Worm (Caenorhabditis elegans) whole organism, L4/young adult: ENCODE measurements around the gene C06E2.5.

Experiments
- W03F9.2 ChIP-seq: fragments of 150-350 bp; optimal IDR thresholded peaks from 2 replicates; lab custom pipeline; 2014; ENCODE audit warnings: missing biosample characterization, missing genetic modification characterization
- dao-5 ChIP-seq: sonication (generic microtip); optimal IDR thresholded peaks from 2 replicates; lab custom pipeline; 2016; ENCODE audit warnings: missing genotype, missing genetic modification characterization, moderate library complexity, missing compliant biosample characterization
- him-1 ChIP-seq: sonication (generic microtip); optimal IDR thresholded peaks from 2 replicates; lab custom pipeline; 2016; ENCODE audit warnings: missing genotype, missing genetic modification reagents, missing genetic modification characterization, missing compliant biosample characterization

Gene C06E2.5

ce11 chrX:8859538-8859937 is 1.8 kb upstream of the C06E2.5 start:
- TF ChIP-seq him-1 (tag; lab: Kevin White, UChicago) (no peak), W03F9.2 (tag; lab: Kevin White, UChicago) (no peak), dao-5 (tag; lab: Kevin White, UChicago) (no peak)

DNA sequence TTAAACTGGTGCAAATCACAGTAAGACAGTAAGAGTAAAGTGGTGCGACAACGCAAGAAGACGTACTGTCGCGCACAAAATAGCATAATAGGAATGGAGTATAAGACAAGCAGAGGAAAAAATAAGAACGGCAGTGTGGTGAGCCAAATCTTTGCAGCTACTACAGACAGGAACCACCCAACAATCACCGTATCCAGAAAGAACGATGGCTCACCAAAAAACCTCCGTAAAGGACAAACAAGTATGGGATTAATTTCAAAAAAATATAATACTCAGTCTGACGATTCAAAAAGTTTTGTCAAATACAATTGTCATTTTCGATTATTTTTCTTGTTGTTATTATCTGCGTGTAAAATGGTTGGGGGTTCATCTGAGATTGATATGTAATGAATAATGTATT is 3.3 kb downstream of the C06E2.5 start:
- TF ChIP-seq dao-5 (tag; lab: Kevin White, UChicago) (no peak), him-1 (tag; lab: Kevin White, UChicago) (no peak), W03F9.2 (tag; lab: Kevin White, UChicago) (no peak)

- TF ChIP-seq him-1 (tag; lab: Kevin White, UChicago) (no peak), dao-5 (tag; lab: Kevin White, UChicago) (no peak), W03F9.2 (tag; lab: Kevin White, UChicago) (no peak)
Observed at ce11 chrX:8853524-8853923, 4.2 kb downstream of the C06E2.5 start, which contains the start of gene sprp-4. Gene sprp-4, minus strand, starts transcription at chrX:8853624.

ce11 chrX:8846447-8847237 is 11.1 kb downstream of the C06E2.5 start, which contains the start of gene C28G1.10:
Gene C28G1.10, plus strand, starts transcription at chrX:8847122.
- no peak for TF ChIP-seq him-1 (tag; lab: Kevin White, UChicago)
- no peak for TF ChIP-seq dao-5 (tag; lab: Kevin White, UChicago)
- no peak for TF ChIP-seq W03F9.2 (tag; lab: Kevin White, UChicago)

DNA sequence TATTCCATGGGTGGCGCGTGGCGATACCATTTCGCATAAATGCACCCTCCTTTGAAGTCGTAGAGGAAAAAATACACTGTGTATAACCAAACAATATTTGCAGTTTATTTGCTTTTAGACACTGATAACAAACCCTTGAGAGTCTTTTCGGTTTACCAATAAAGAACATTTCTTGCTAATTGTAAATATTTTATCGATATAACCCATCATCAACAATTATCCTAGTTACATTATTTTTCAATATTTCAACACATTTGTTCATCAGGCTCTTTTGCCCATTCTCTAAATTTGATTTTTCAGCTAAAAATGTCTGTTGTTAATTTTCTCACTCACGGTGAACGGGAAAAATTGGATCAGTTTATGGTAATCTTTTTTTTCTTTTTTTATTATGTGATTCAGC is 13.8 kb downstream of the C06E2.5 start, which contains the start of gene ubc-23:
Gene ubc-23 (plus strand): TSS at position 301 of the 400 bp plus-strand sequence.
- TF ChIP-seq W03F9.2 (tag; lab: Kevin White, UChicago), result no peak
- TF ChIP-seq him-1 (tag; lab: Kevin White, UChicago), result no peak
- TF ChIP-seq dao-5 (tag; lab: Kevin White, UChicago), result no peak

DNA sequence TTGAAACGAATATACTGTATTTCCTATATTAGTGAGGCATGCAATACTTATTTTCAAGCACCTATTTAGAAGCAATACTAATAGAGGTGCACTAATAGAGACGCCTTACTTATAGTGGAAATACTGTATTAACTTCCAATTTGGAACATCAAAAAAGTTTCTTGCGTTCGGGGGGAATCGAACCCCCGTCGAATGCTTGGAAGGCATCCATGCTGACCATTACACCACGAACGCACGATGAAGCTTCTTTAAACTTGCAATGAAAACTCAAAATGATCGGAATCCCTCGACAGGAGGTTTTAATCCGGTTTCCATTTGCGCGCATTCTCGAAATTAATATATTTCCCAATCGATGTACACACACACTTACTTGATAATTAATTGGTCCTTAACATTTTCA is 19.6 kb downstream of the C06E2.5 start:
- TF ChIP-seq W03F9.2 (tag; lab: Kevin White, UChicago), result no peak
- peak; percentile 49 for TF ChIP-seq dao-5 (tag; lab: Kevin White, UChicago)

DNA sequence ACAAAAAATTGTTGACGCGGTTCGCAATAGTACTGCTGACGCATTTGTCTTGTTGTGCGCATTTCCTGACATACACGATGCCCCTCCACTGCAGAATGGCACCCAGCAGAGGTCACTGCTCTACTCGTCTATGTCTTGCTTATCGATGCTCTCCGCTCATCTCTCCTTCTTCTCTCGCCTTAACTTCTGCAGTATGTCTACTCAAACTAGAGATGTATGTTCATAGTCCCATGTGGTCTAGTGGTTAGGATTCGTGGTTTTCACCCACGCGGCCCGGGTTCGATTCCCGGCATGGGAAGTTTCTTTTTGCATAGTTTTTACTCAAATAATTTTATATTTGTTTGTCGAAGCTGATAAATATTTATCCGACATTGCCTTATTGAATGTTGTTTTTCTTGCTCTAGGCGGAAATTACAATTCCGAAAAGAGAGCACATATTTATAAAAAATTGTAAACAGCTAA is 21.8 kb downstream of the C06E2.5 start, which contains the start of gene C28G1.2:
Gene C28G1.2 (plus strand): TSS at position 130 of the 462 bp plus-strand sequence.
- TF ChIP-seq him-1 (tag; lab: Kevin White, UChicago), result peak; percentile 93
- peak; percentile 92 for TF ChIP-seq dao-5 (tag; lab: Kevin White, UChicago)
- peak; percentile 50 for TF ChIP-seq W03F9.2 (tag; lab: Kevin White, UChicago)

ce11 chrX:8835405-8835804 is 22.3 kb downstream of the C06E2.5 start, which contains the start of gene sec-15:
Gene sec-15, minus strand, starts transcription at chrX:8835715.
- TF ChIP-seq him-1 (tag; lab: Kevin White, UChicago), result no peak
- TF ChIP-seq dao-5 (tag; lab: Kevin White, UChicago), result no peak
- TF ChIP-seq W03F9.2 (tag; lab: Kevin White, UChicago), result no peak

DNA sequence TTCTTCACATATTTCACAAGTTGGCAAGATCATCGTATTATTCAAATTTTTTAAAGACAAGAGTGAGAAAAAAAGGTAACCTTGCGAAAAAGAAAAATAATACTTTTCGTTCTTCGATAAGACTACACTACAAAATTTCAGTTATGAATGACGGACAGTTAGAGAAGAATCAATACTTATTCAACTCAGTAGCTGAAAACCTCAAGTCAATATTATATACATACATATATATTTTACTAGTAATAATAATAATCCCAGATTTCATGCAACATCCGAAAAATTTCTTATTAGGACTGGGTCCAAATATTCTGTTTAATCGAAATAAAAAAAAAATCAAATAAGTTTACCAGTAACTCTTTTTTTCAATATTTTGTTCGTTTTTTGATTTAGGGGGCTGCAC is 26.6 kb downstream of the C06E2.5 start, which contains the start of gene C28G1.6:
Gene C28G1.6 (minus strand): TSS at position 101 of the 400 bp plus-strand sequence.
- TF ChIP-seq him-1 (tag; lab: Kevin White, UChicago) (no peak), W03F9.2 (tag; lab: Kevin White, UChicago) (no peak), dao-5 (tag; lab: Kevin White, UChicago) (no peak)

- TF ChIP-seq dao-5 (tag; lab: Kevin White, UChicago), result no peak
- TF ChIP-seq W03F9.2 (tag; lab: Kevin White, UChicago), result no peak
- no peak for TF ChIP-seq him-1 (tag; lab: Kevin White, UChicago)
Observed at ce11 chrX:8828365-8828764, 29.4 kb downstream of the C06E2.5 start, which contains the start of gene rcs-1. Gene rcs-1, minus strand, starts transcription at chrX:8828540.

DNA sequence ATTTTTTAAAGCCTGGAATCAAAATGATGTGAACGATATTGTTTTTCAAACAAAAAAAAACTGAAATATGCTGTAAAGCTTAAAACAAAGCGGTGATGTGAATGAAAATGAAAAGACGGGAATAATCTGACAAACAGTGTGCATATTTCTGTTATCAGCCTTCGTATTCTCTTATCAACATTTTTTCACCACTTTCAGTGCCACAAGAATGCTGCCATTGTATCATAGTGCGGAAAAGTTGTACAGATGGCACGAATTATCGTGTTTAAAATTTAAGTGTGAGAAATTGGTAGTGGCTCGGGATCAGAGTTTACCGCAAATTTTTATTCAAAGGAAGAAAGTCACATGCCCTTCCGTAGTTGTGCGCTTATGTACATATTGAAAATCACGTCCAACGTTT is 33.3 kb downstream of the C06E2.5 start, which contains the start of gene ifd-1:
Gene ifd-1 (minus strand): TSS at position 12 of the 400 bp plus-strand sequence.
- TF ChIP-seq him-1 (tag; lab: Kevin White, UChicago), result no peak
- no peak for TF ChIP-seq W03F9.2 (tag; lab: Kevin White, UChicago)
- no peak for TF ChIP-seq dao-5 (tag; lab: Kevin White, UChicago)

ce11 chrX:8820643-8821042 is 37.1 kb downstream of the C06E2.5 start:
- TF ChIP-seq dao-5 (tag; lab: Kevin White, UChicago), result no peak

- no peak for TF ChIP-seq him-1 (tag; lab: Kevin White, UChicago)
- TF ChIP-seq W03F9.2 (tag; lab: Kevin White, UChicago), result no peak
- no peak for TF ChIP-seq dao-5 (tag; lab: Kevin White, UChicago)
Observed at ce11 chrX:8819815-8820415, 37.8 kb downstream of the C06E2.5 start.
